Fruit fly (Drosophila melanogaster) whole organism, prepupa: Measurements from ENCODE around the gene CG10352.

ENCODE experiments used
- Blimp-1 ChIP-seq: fragments of 200-800 bp; sonication (Bioruptor generic); optimal IDR thresholded peaks from 3 replicates; lab custom pipeline; 2017; ENCODE audit warnings: missing biosample characterization, missing genetic modification characterization, mild to moderate bottlenecking, moderate library complexity, missing genetic modification reagents
- CG11294 ChIP-seq: fragments of 200-800 bp; sonication (Bioruptor generic); IDR thresholded peaks from 2 replicates; pipeline ENCODE4 v1.3.6; 2022; ENCODE audit warnings: missing biosample characterization, missing genetic modification characterization
- CG11762 ChIP-seq: fragments of 200-800 bp; sonication (Bioruptor generic); optimal IDR thresholded peaks from 3 replicates; lab custom pipeline; 2016; ENCODE audit warnings: missing biosample characterization, missing genetic modification characterization; ENCODE audit not compliant: insufficient read depth
- CG11902 ChIP-seq: fragments of 200-800 bp; sonication (Bioruptor generic); optimal IDR thresholded peaks from 3 replicates; lab custom pipeline; 2016; ENCODE audit warnings: missing biosample characterization, missing genetic modification characterization
- CG15336 ChIP-seq: fragments of 200-800 bp; sonication (Bioruptor generic); IDR thresholded peaks from 2 replicates; pipeline ENCODE4 v1.3.6; 2022; ENCODE audit warnings: missing biosample characterization, missing genetic modification characterization
- CG1621 ChIP-seq: fragments of 200-800 bp; sonication (Bioruptor generic); optimal IDR thresholded peaks from 3 replicates; lab custom pipeline; 2018; ENCODE audit warnings: missing biosample characterization, mild to moderate bottlenecking, missing genetic modification characterization
- CG16779 ChIP-seq: fragments of 200-800 bp; sonication (Bioruptor generic); optimal IDR thresholded peaks from 3 replicates; lab custom pipeline; 2017; ENCODE audit warnings: missing biosample characterization, mild to moderate bottlenecking, missing genetic modification characterization
- CG3032 ChIP-seq: fragments of 200-800 bp; optimal IDR thresholded peaks from 2 replicates; lab custom pipeline; 2019; ENCODE audit warnings: missing biosample characterization, mild to moderate bottlenecking, missing genetic modification characterization, moderate library complexity
- CG32006 ChIP-seq: fragments of 200-800 bp; sonication (Bioruptor generic); optimal IDR thresholded peaks from 3 replicates; lab custom pipeline; 2017; ENCODE audit warnings: missing biosample characterization, mild to moderate bottlenecking, missing genetic modification characterization
- CG3919 ChIP-seq: fragments of 200-800 bp; sonication (Bioruptor generic); optimal IDR thresholded peaks from 3 replicates; lab custom pipeline; 2016; ENCODE audit warnings: missing biosample characterization, missing genetic modification characterization
- CG4318 ChIP-seq: fragments of 200-800 bp; sonication (Bioruptor generic); optimal IDR thresholded peaks from 3 replicates; lab custom pipeline; 2017; ENCODE audit warnings: missing biosample characterization, mild to moderate bottlenecking, missing genetic modification characterization
- CG6163 ChIP-seq: fragments of 200-800 bp; sonication (Bioruptor generic); IDR thresholded peaks from 3 replicates; pipeline ENCODE4 v1.3.6; 2022; ENCODE audit warnings: missing biosample characterization, missing genetic modification characterization
- CG6792 ChIP-seq: fragments of 200-800 bp; sonication (Bioruptor generic); optimal IDR thresholded peaks from 3 replicates; lab custom pipeline; 2016; ENCODE audit warnings: missing biosample characterization, missing genetic modification characterization
- CG6854 ChIP-seq: fragments of 200-800 bp; sonication (Bioruptor generic); optimal IDR thresholded peaks from 2 replicates; lab custom pipeline; 2017; ENCODE audit warnings: missing biosample characterization, mild to moderate bottlenecking, missing genetic modification characterization
- CG7368 ChIP-seq: fragments of 200-800 bp; sonication (Bioruptor generic); optimal IDR thresholded peaks from 3 replicates; lab custom pipeline; 2016; ENCODE audit warnings: missing biosample characterization, missing genetic modification characterization
- CG8119 ChIP-seq: fragments of 200-800 bp; sonication (Bioruptor generic); IDR thresholded peaks from 3 replicates; pipeline ENCODE4 v1.3.6; 2022; ENCODE audit warnings: missing biosample characterization, missing genetic modification characterization
- CG8319 ChIP-seq: fragments of 200-800 bp; sonication (Bioruptor generic); optimal IDR thresholded peaks from 3 replicates; lab custom pipeline; 2016; ENCODE audit warnings: missing biosample characterization, missing genetic modification characterization
- CG8632 ChIP-seq: fragments of 200-800 bp; sonication (Bioruptor generic); optimal IDR thresholded peaks from 3 replicates; lab custom pipeline; 2016; ENCODE audit warnings: missing biosample characterization, missing genetic modification characterization
- CG9139 ChIP-seq: fragments of 200-800 bp; sonication (Bioruptor generic); optimal IDR thresholded peaks from 3 replicates; lab custom pipeline; 2017; ENCODE audit warnings: missing biosample characterization, mild to moderate bottlenecking, missing genetic modification characterization
- Eip75B ChIP-seq: fragments of 200-800 bp; sonication (Bioruptor generic); optimal IDR thresholded peaks from 3 replicates; lab custom pipeline; 2016; ENCODE audit warnings: missing biosample characterization, missing genetic modification characterization
- Eip78C ChIP-seq: fragments of 200-800 bp; sonication (Bioruptor generic); peaks from one replicate; lab custom pipeline; 2016; ENCODE audit warnings: missing biosample characterization, missing genetic modification characterization
- Eip93F ChIP-seq: fragments of 200-800 bp; sonication (Bioruptor generic); optimal IDR thresholded peaks from 2 replicates; lab custom pipeline; 2016; ENCODE audit warnings: missing biosample characterization, mild to moderate bottlenecking, missing genetic modification characterization
- Ets21C ChIP-seq: fragments of 200-800 bp; sonication (Bioruptor generic); optimal IDR thresholded peaks from 3 replicates; lab custom pipeline; 2016; ENCODE audit warnings: missing biosample characterization, missing genetic modification characterization
- Ets96B ChIP-seq: fragments of 200-800 bp; optimal IDR thresholded peaks from 2 replicates; lab custom pipeline; 2019; ENCODE audit warnings: missing biosample characterization, mild to moderate bottlenecking, missing genetic modification characterization, moderate library complexity
- Gug ChIP-seq: fragments of 200-800 bp; sonication (Bioruptor generic); IDR thresholded peaks from 2 replicates; pipeline ENCODE4 v1.3.6; 2022; ENCODE audit warnings: missing biosample characterization, missing genetic modification characterization
- Hr39 ChIP-seq: fragments of 200-800 bp; sonication (Bioruptor generic); optimal IDR thresholded peaks from 2 replicates; lab custom pipeline; 2016; ENCODE audit warnings: missing biosample characterization, missing genetic modification characterization
- Hr4 ChIP-seq: fragments of 200-800 bp; sonication (Bioruptor generic); optimal IDR thresholded peaks from 3 replicates; lab custom pipeline; 2016; ENCODE audit warnings: missing biosample characterization, missing genetic modification characterization
- Lpt ChIP-seq: fragments of 200-800 bp; sonication (Bioruptor generic); optimal IDR thresholded peaks from 3 replicates; lab custom pipeline; 2016; ENCODE audit warnings: missing biosample characterization, missing genetic modification characterization
- Met ChIP-seq: fragments of 200-800 bp; sonication (Bioruptor generic); optimal IDR thresholded peaks from 3 replicates; lab custom pipeline; 2016; ENCODE audit warnings: missing biosample characterization, missing genetic modification characterization
- OdsH ChIP-seq: fragments of 200-800 bp; sonication (Bioruptor generic); optimal IDR thresholded peaks from 3 replicates; lab custom pipeline; 2016; ENCODE audit warnings: missing biosample characterization, missing genetic modification characterization
- Smox ChIP-seq: fragments of 200-800 bp; sonication (Bioruptor generic); optimal IDR thresholded peaks from 3 replicates; lab custom pipeline; 2016; ENCODE audit warnings: missing biosample characterization, missing genetic modification characterization
- Sox15 ChIP-seq: fragments of 200-800 bp; sonication (Bioruptor generic); optimal IDR thresholded peaks from 3 replicates; lab custom pipeline; 2016; ENCODE audit warnings: missing biosample characterization, missing genetic modification characterization
- achi ChIP-seq: fragments of 200-800 bp; sonication (Bioruptor generic); optimal IDR thresholded peaks from 3 replicates; lab custom pipeline; 2016; ENCODE audit warnings: missing biosample characterization, missing genetic modification characterization
- cyc ChIP-seq: fragments of 200-800 bp; sonication (Bioruptor generic); optimal IDR thresholded peaks from 3 replicates; lab custom pipeline; 2016; ENCODE audit warnings: missing biosample characterization, missing genetic modification characterization
- dac ChIP-seq: fragments of 200-800 bp; sonication (Bioruptor generic); optimal IDR thresholded peaks from 2 replicates; lab custom pipeline; 2017; ENCODE audit warnings: missing biosample characterization, mild to moderate bottlenecking, missing genetic modification characterization
- dsx ChIP-seq: fragments of 200-800 bp; optimal IDR thresholded peaks from 3 replicates; lab custom pipeline; 2019; ENCODE audit warnings: missing biosample characterization, mild to moderate bottlenecking, missing genetic modification characterization, moderate library complexity; ENCODE audit not compliant: poor library complexity, severe bottlenecking
- eg ChIP-seq: fragments of 200-800 bp; sonication (Bioruptor generic); IDR thresholded peaks from 3 replicates; pipeline ENCODE4 v1.3.6; 2022; ENCODE audit warnings: missing biosample characterization, missing genetic modification characterization
- esn ChIP-seq: fragments of 200-800 bp; sonication (Bioruptor generic); optimal IDR thresholded peaks from 2 replicates; lab custom pipeline; 2016; ENCODE audit warnings: missing biosample characterization, mild to moderate bottlenecking, missing genetic modification characterization, moderate library complexity
- fd85E ChIP-seq: fragments of 200-800 bp; sonication (Bioruptor generic); optimal IDR thresholded peaks from 3 replicates; lab custom pipeline; 2016; ENCODE audit warnings: missing biosample characterization, missing genetic modification characterization
- fkh ChIP-seq: fragments of 200-800 bp; sonication (Bioruptor generic); optimal IDR thresholded peaks from 3 replicates; lab custom pipeline; 2017; ENCODE audit warnings: missing biosample characterization, mild to moderate bottlenecking, missing genetic modification characterization, moderate library complexity
- net ChIP-seq: fragments of 200-800 bp; sonication (Bioruptor generic); optimal IDR thresholded peaks from 3 replicates; lab custom pipeline; 2016; ENCODE audit warnings: missing biosample characterization, missing genetic modification characterization
- pdm3 ChIP-seq: fragments of 200-800 bp; sonication (Bioruptor generic); optimal IDR thresholded peaks from 3 replicates; lab custom pipeline; 2016; ENCODE audit warnings: missing biosample characterization, missing genetic modification characterization
- salr ChIP-seq, 2 experiments: fragments of 200-800 bp; sonication (Bioruptor generic); optimal IDR thresholded peaks; 3 replicates each; lab custom pipeline; 2016 to 2018; ENCODE audit warnings: missing biosample characterization in 2 of 2, missing genetic modification characterization in 2 of 2, mild to moderate bottlenecking in 1 of 2
- spab ChIP-seq: fragments of 200-800 bp; sonication (Bioruptor generic); optimal IDR thresholded peaks from 2 replicates; lab custom pipeline; 2017; ENCODE audit warnings: missing biosample characterization, mild to moderate bottlenecking, missing genetic modification characterization, missing genetic modification reagents
- ss ChIP-seq, 2 experiments: fragments of 200-800 bp; sonication (Bioruptor generic); optimal IDR thresholded peaks; 2 replicates in 1 of 2; 3 replicates in 1 of 2; lab custom pipeline; 2017 to 2018; ENCODE audit warnings: mild to moderate bottlenecking in 2 of 2, missing biosample characterization in 2 of 2, missing genetic modification characterization in 2 of 2, moderate library complexity in 1 of 2
- svp ChIP-seq: fragments of 200-800 bp; sonication (Bioruptor generic); peaks from one replicate; lab custom pipeline; 2016; ENCODE audit warnings: missing biosample characterization, missing genetic modification characterization
- topi ChIP-seq: fragments of 200-800 bp; sonication (Bioruptor generic); optimal IDR thresholded peaks from 3 replicates; lab custom pipeline; 2016; ENCODE audit warnings: missing biosample characterization, missing genetic modification characterization
- vri ChIP-seq: fragments of 200-800 bp; sonication (Bioruptor generic); optimal IDR thresholded peaks from 3 replicates; lab custom pipeline; 2016; ENCODE audit warnings: missing biosample characterization, mild to moderate bottlenecking, missing genetic modification characterization

CG10352 gene

dm6 chrX:11877165-11877564, at the start of gene CG10352:
Gene CG10352, minus strand, starts transcription at chrX:11877168.
- TF ChIP-seq vri (GFP tag; lab: Kevin White, UChicago), result no peak
- TF ChIP-seq Eip78C (GFP tag; lab: Kevin White, UChicago), result peak; percentile 18
- peak; percentile 45 for TF ChIP-seq CG8119 (GFP tag; lab: Robert Waterston, UW)
- no peak for TF ChIP-seq CG8632 (GFP tag; lab: Kevin White, UChicago)
- no peak for TF ChIP-seq achi
- TF ChIP-seq CG15336 (GFP tag; lab: Robert Waterston, UW), result peak; percentile 57
- no peak for TF ChIP-seq CG11902 (GFP tag; lab: Kevin White, UChicago)
- 0 out of 3 replicates have a peak, but pooled peaks have one; percentile 42 for TF ChIP-seq CG6163 (GFP tag; lab: Robert Waterston, UW)
- TF ChIP-seq Hr39, result no peak
- peak; percentile 12 for TF ChIP-seq Hr4 (GFP tag; lab: Kevin White, UChicago)
- TF ChIP-seq Gug (GFP tag; lab: Robert Waterston, UW), result peak; percentile 16; the same call in 1 of the 2 replicates
- TF ChIP-seq CG7368 (GFP tag; lab: Kevin White, UChicago), result no peak

dm6 chrX:11925213-11925612, 48.2 kb upstream of the CG10352 start:
- TF ChIP-seq topi (peak; percentile 78), CG9139 (GFP tag; lab: Kevin White, UChicago) (no peak), fkh (GFP tag; lab: Kevin White, UChicago) (no peak), CG11762 (peak; percentile 45), salr (GFP tag; optimal IDR thresholded peaks at IDR 0.05; lab: Kevin White, UChicago) (no peak), CG6792 (GFP tag; lab: Kevin White, UChicago) (peak; percentile 48), Ets21C (GFP tag; lab: Kevin White, UChicago) (peak; percentile 62), CG8119 (GFP tag; lab: Robert Waterston, UW) (peak; percentile 73; the same call in 2 of the 3 replicates), Ets96B (tag; lab: Kevin White, UChicago) (no peak), eg (peak; percentile 85), esn (GFP tag; lab: Kevin White, UChicago) (peak; percentile 60), CG11902 (GFP tag; lab: Kevin White, UChicago) (peak; percentile 21), cyc (GFP tag; lab: Kevin White, UChicago) (peak; percentile 75), fd85E (GFP tag; lab: Kevin White, UChicago) (no peak), Blimp-1 (GFP tag; lab: Kevin White, UChicago) (peak; percentile 14), dac (GFP tag; lab: Kevin White, UChicago) (no peak), CG3032 (no peak), Sox15 (GFP tag; lab: Kevin White, UChicago) (no peak), CG8632 (GFP tag; lab: Kevin White, UChicago) (peak; percentile 47), CG16779 (no peak), Gug (GFP tag; lab: Robert Waterston, UW) (peak; percentile 72), OdsH (peak; percentile 34), Met (peak; percentile 72), Eip93F (GFP tag; lab: Kevin White, UChicago) (peak; percentile 68), spab (GFP tag; lab: Kevin White, UChicago) (no peak), Eip75B (no peak), CG8319 (GFP tag; lab: Kevin White, UChicago) (peak; percentile 18), CG7368 (GFP tag; lab: Kevin White, UChicago) (peak; percentile 28), net (GFP tag; lab: Kevin White, UChicago) (peak; percentile 36), CG6854 (GFP tag; lab: Kevin White, UChicago) (no peak), CG3919 (GFP tag; lab: Kevin White, UChicago) (peak; percentile 65), dsx (GFP tag; lab: Kevin White, UChicago) (no peak), ss (GFP tag; optimal IDR thresholded peaks at IDR 0.05; lab: Kevin White, UChicago) (no peak), Smox (peak; percentile 65), CG1621 (tag; lab: Kevin White, UChicago) (no peak), CG4318 (GFP tag; lab: Kevin White, UChicago) (no peak), CG15336 (GFP tag; lab: Robert Waterston, UW) (peak; percentile 78), pdm3 (peak; percentile 23), Hr4 (GFP tag; lab: Kevin White, UChicago) (peak; percentile 28), achi (peak; percentile 25), Lpt (no peak), Hr39 (peak; percentile 62), svp (peak; percentile 90), Eip78C (GFP tag; lab: Kevin White, UChicago) (peak; percentile 92), CG11294 (GFP tag; lab: Robert Waterston, UW) (peak; percentile 29; the same call in 1 of the 2 replicates), CG32006 (GFP tag; lab: Kevin White, UChicago) (no peak)
